Fruit fly (Drosophila melanogaster): ENCODE measurements around the gene ND-B14.5A.

The ND-B14.5A gene

DNA sequence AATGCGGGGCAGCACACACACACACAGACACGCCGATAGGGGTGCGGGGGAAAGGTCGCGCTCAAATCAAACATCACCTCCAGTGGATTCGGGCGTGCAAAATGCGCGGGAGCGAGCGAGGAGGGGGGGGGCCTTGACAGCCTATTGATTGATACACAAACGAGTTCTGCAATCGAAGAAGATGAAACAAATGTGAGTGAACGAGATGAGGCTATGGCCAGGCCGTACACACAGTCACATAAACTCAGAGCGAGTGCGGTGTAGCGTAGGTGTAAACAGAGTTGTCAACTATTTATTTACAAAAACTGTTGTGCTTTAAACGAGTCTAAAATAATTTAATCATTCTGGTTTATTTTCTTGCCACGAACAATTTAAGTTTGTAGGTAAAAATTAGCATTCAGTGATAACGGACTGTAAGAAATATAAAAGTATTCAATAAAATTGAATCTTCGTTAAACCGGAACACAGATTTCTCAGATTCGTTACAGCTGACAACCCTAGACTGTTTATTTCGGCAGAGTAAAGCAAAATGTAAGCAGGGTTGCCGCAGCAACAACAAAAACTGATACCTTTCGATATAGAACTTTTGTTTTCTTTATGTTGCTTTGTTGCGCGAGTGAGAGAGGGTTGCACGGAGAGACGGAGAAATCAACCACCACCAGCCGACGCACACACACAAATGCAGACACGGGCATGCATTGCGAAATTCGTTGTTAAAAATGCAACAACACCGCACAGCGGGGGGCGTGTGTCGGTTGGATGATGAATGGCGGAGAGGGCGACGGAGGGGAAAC lies 37.2 kb upstream of the ND-B14.5A start (continued):
- TF ChIP-seq CG42726 (GFP tag; IDR thresholded peaks at IDR 0.05; ENCODE audit: partially characterized antibody) (no peak), CG43689 (GFP tag; IDR thresholded peaks at IDR 0.05) (no peak), CG4854 (GFP tag; optimal IDR thresholded peaks at IDR 0.05) (peak; percentile 73), wdn (GFP tag; IDR thresholded peaks at IDR 0.05) (peak; percentile 60; the same call in 1 of the 2 replicates), ap (GFP tag; IDR thresholded peaks at IDR 0.05) (peak; percentile 75), CG9727 (GFP tag; optimal IDR thresholded peaks at IDR 0.05) (peak; percentile 91), CG7786 (GFP tag; optimal IDR thresholded peaks at IDR 0.05) (peak; percentile 84), CG8290 (GFP tag; optimal IDR thresholded peaks at IDR 0.05) (peak; percentile 47), CG8290 (tag; optimal IDR thresholded peaks at IDR 0.05) (peak; percentile 55 to 87), Oaz (GFP tag; IDR thresholded peaks at IDR 0.05) (peak; percentile 76), CG6791 (GFP tag; IDR thresholded peaks at IDR 0.05; ENCODE audit: partially characterized antibody) (no peak), CG6175 (GFP tag; IDR thresholded peaks at IDR 0.05) (0 out of 3 replicates have a peak, but pooled peaks have one; percentile 38), CG4617 (GFP tag; optimal IDR thresholded peaks at IDR 0.05; ENCODE audit: borderline replicate concordance) (peak; percentile 64), ranshi (GFP tag; IDR thresholded peaks at IDR 0.05) (peak; percentile 81), CG1647 (GFP tag; optimal IDR thresholded peaks at IDR 0.05) (peak; percentile 54), Meics (GFP tag; optimal IDR thresholded peaks at IDR 0.05) (peak; percentile 91), Hmx (GFP tag; optimal IDR thresholded peaks at IDR 0.05) (peak; percentile 76), Gsc (GFP tag; IDR thresholded peaks at IDR 0.05) (no peak), fd3F (GFP tag; optimal IDR thresholded peaks at IDR 0.05) (peak; percentile 86), Lhr (GFP tag; optimal IDR thresholded peaks at IDR 0.05) (peak; percentile 68), Dek (tag; optimal IDR thresholded peaks at IDR 0.05) (peak; percentile 83), seq (GFP tag; IDR thresholded peaks at IDR 0.05) (peak; percentile 90), CG12744 (GFP tag; optimal IDR thresholded peaks at IDR 0.05) (peak; percentile 79), jumu (GFP tag; optimal IDR thresholded peaks at IDR 0.05) (peak; percentile 37), CG10209 (GFP tag; optimal IDR thresholded peaks at IDR 0.05) (peak; percentile 90), gfzf (GFP tag; optimal IDR thresholded peaks at IDR 0.05) (no peak), CG10274 (GFP tag; optimal IDR thresholded peaks at IDR 0.05) (peak; percentile 80), dysf (GFP tag; IDR thresholded peaks at IDR 0.05) (peak; percentile 92), oc (tag; optimal IDR thresholded peaks at IDR 0.05) (peak; percentile 71), ato (GFP tag; IDR thresholded peaks at IDR 0.05; ENCODE audit: partially characterized antibody) (no peak), luna (GFP tag; optimal IDR thresholded peaks at IDR 0.05) (peak; percentile 68), nerfin-1 (tag; optimal IDR thresholded peaks at IDR 0.05) (peak; percentile 86), fd102C (GFP tag; optimal IDR thresholded peaks at IDR 0.05) (peak; percentile 63), CG14710 (tag; optimal IDR thresholded peaks at IDR 0.05) (peak; percentile 92), CG4282 (GFP tag; optimal IDR thresholded peaks at IDR 0.05) (peak; percentile 24), MBD-R2 (GFP tag; IDR thresholded peaks at IDR 0.05) (no peak), CG7357 (GFP tag; IDR thresholded peaks at IDR 0.05) (peak; percentile 66; the same call in 2 of the 3 replicates), pan (optimal IDR thresholded peaks at IDR 0.05) (no peak), pan (GFP tag; optimal IDR thresholded peaks at IDR 0.05 in 1 of 2, IDR thresholded peaks at IDR 0.05 in 1 of 2) (peak in 1 of 2 experiments; percentile 90), CG1832 (GFP tag; optimal IDR thresholded peaks at IDR 0.05) (peak; percentile 49), CG2129 (GFP tag; IDR thresholded peaks at IDR 0.05; ENCODE audit: partially characterized antibody) (no peak), CHES-1-like (GFP tag; optimal IDR thresholded peaks at IDR 0.05) (peak; percentile 75), CG12299 (tag; optimal IDR thresholded peaks at IDR 0.05) (peak; percentile 88), CG6683 (GFP tag; optimal IDR thresholded peaks at IDR 0.05) (peak; percentile 78), CG7556 (GFP tag; optimal IDR thresholded peaks at IDR 0.05) (peak; percentile 94), Dbx (GFP tag; IDR thresholded peaks at IDR 0.05) (peak; percentile 73), Abd-B (GFP tag; optimal IDR thresholded peaks at IDR 0.05) (peak; percentile 75), cwo (GFP tag; optimal IDR thresholded peaks at IDR 0.05) (peak; percentile 88), CG13123 (GFP tag; optimal IDR thresholded peaks at IDR 0.05) (peak; percentile 71)
